Worm (Caenorhabditis elegans) whole organism, L3 larva: ENCODE results near the gene F14B8.6.

Experiments
- elt-1 ChIP-seq: fragments of 150-350 bp; optimal IDR thresholded peaks from 2 replicates; lab custom pipeline; 2014; ENCODE audit warnings: missing biosample characterization, missing genetic modification characterization
- nhr-237 ChIP-seq: fragments of 150-350 bp; optimal IDR thresholded peaks from 2 replicates; lab custom pipeline; 2014; ENCODE audit warnings: missing biosample characterization, missing genetic modification characterization
- pha-4 ChIP-seq: fragments of 150-350 bp; optimal IDR thresholded peaks from 2 replicates; lab custom pipeline; 2014; ENCODE audit warnings: missing biosample characterization, missing genetic modification reagents, missing genetic modification characterization
- skn-1 ChIP-seq: fragments of 150-350 bp; optimal IDR thresholded peaks from 2 replicates; lab custom pipeline; 2014; ENCODE audit warnings: missing biosample characterization, missing genetic modification characterization

ce11 chrX:6935430-6935829 lies 3.2 kb upstream of the F14B8.6 start, which contains the start of gene C16E9.2:
- TF ChIP-seq skn-1 (tag; lab: Kevin White, UChicago) (no peak), nhr-237 (tag; lab: Kevin White, UChicago) (no peak), elt-1 (tag; lab: Kevin White, UChicago) (no peak), pha-4 (tag; lab: Kevin White, UChicago) (no peak)
